Fruit fly (Drosophila melanogaster) whole organism, embryonic: ENCODE data around the gene CG4953.

Source experiments
- Adf1 ChIP-seq: fragments of 200-800 bp; sonication (Bioruptor generic); IDR thresholded peaks from 2 replicates; pipeline ENCODE4 v1.3.6; 2022; ENCODE audit warnings: missing biosample characterization, missing genetic modification characterization
- Atf-2 ChIP-seq: fragments of 200-800 bp; sonication (Bioruptor generic); optimal IDR thresholded peaks from 2 replicates; lab custom pipeline; 2016; ENCODE audit warnings: missing biosample characterization, missing genetic modification characterization
- Bdp1 ChIP-seq: fragments of 200-800 bp; sonication (Bioruptor generic); optimal IDR thresholded peaks from 3 replicates; lab custom pipeline; 2016; ENCODE audit warnings: missing biosample characterization, missing genetic modification characterization
- CG10267 ChIP-seq: fragments of 200-800 bp; sonication (Bioruptor generic); optimal IDR thresholded peaks from 2 replicates; lab custom pipeline; 2018; ENCODE audit warnings: missing biosample characterization, mild to moderate bottlenecking, missing genetic modification characterization, moderate library complexity
- CG11093 ChIP-seq: fragments of 200-800 bp; sonication (Bioruptor generic); IDR thresholded peaks from 3 replicates; pipeline ENCODE4 v1.3.6; 2022; ENCODE audit warnings: missing biosample characterization, missing genetic modification characterization
- CG12155 ChIP-seq: fragments of 200-800 bp; sonication (Bioruptor generic); optimal IDR thresholded peaks from 3 replicates; lab custom pipeline; 2016; ENCODE audit warnings: missing biosample characterization, missing genetic modification characterization
- CG12659 ChIP-seq: fragments of 200-800 bp; sonication (Bioruptor generic); optimal IDR thresholded peaks from 3 replicates; lab custom pipeline; 2017; ENCODE audit warnings: mild to moderate bottlenecking, missing biosample characterization, missing genetic modification reagents, missing genetic modification characterization
- CG13624 ChIP-seq: fragments of 200-800 bp; sonication (Bioruptor generic); optimal IDR thresholded peaks from 2 replicates; lab custom pipeline; 2016; ENCODE audit warnings: missing biosample characterization, missing genetic modification characterization
- CG14014 ChIP-seq: fragments of 200-800 bp; sonication (Bioruptor generic); IDR thresholded peaks from 2 replicates; pipeline ENCODE4 v1.3.6; 2022; ENCODE audit warnings: missing biosample characterization, missing genetic modification characterization
- CG15073 ChIP-seq: fragments of 200-800 bp; sonication (Bioruptor generic); optimal IDR thresholded peaks from 2 replicates; lab custom pipeline; 2016; ENCODE audit warnings: missing biosample characterization, missing genetic modification characterization
- CG17361 ChIP-seq: fragments of 200-800 bp; sonication (Bioruptor generic); IDR thresholded peaks from 3 replicates; pipeline ENCODE4 v1.3.6; 2022; ENCODE audit warnings: missing biosample characterization, missing genetic modification characterization
- CG18619 ChIP-seq: fragments of 200-800 bp; sonication (Bioruptor generic); optimal IDR thresholded peaks from 3 replicates; lab custom pipeline; 2017; ENCODE audit warnings: missing biosample characterization, mild to moderate bottlenecking, missing genetic modification characterization
- CG2202 ChIP-seq: fragments of 200-800 bp; sonication (Bioruptor generic); optimal IDR thresholded peaks from 2 replicates; lab custom pipeline; 2018; ENCODE audit warnings: missing biosample characterization, mild to moderate bottlenecking, missing genetic modification characterization
- CG30403 ChIP-seq: fragments of 200-800 bp; sonication (Bioruptor generic); optimal IDR thresholded peaks from 3 replicates; lab custom pipeline; 2016; ENCODE audit warnings: missing biosample characterization, missing genetic modification characterization
- CG30431 ChIP-seq: fragments of 200-800 bp; sonication (Bioruptor generic); optimal IDR thresholded peaks from 2 replicates; lab custom pipeline; 2017; ENCODE audit warnings: missing biosample characterization, missing genetic modification characterization
- CG3726 ChIP-seq: fragments of 200-800 bp; sonication (Bioruptor generic); IDR thresholded peaks from 3 replicates; pipeline ENCODE4, ENCODE4 v1.3.6; 2022; ENCODE audit warnings: missing biosample characterization, missing genetic modification characterization
- CG3838 ChIP-seq: fragments of 200-800 bp; sonication (Bioruptor generic); optimal IDR thresholded peaks from 3 replicates; lab custom pipeline; 2016; ENCODE audit warnings: missing biosample characterization, missing genetic modification characterization
- CG4328 ChIP-seq: fragments of 200-800 bp; sonication (Bioruptor generic); optimal IDR thresholded peaks from 3 replicates; lab custom pipeline; 2017; ENCODE audit warnings: missing biosample characterization, missing genetic modification reagents, missing genetic modification characterization
- CG4707 ChIP-seq: fragments of 200-800 bp; sonication (Bioruptor generic); optimal IDR thresholded peaks from 2 replicates; lab custom pipeline; 2018; ENCODE audit warnings: missing biosample characterization, mild to moderate bottlenecking, missing genetic modification characterization, moderate library complexity
- CG6683 ChIP-seq: fragments of 200-800 bp; sonication (Bioruptor generic); optimal IDR thresholded peaks from 2 replicates; lab custom pipeline; 2017; ENCODE audit warnings: missing biosample characterization, mild to moderate bottlenecking, missing genetic modification characterization, missing genetic modification reagents
- CG7987 ChIP-seq: fragments of 200-800 bp; sonication (Bioruptor generic); optimal IDR thresholded peaks from 2 replicates; lab custom pipeline; 2018; ENCODE audit warnings: missing biosample characterization, mild to moderate bottlenecking, missing genetic modification characterization, moderate library complexity
- CG8089 ChIP-seq: fragments of 200-800 bp; sonication (Bioruptor generic); optimal IDR thresholded peaks from 3 replicates; lab custom pipeline; 2016; ENCODE audit warnings: missing biosample characterization, missing genetic modification characterization
- H2.0 ChIP-seq: fragments of 200-800 bp; sonication (Bioruptor generic); IDR thresholded peaks from 2 replicates; pipeline ENCODE4 v1.3.6; 2022; ENCODE audit warnings: missing biosample characterization, missing genetic modification characterization
- HHEX ChIP-seq: fragments of 200-800 bp; sonication (Bioruptor generic); optimal IDR thresholded peaks from 3 replicates; lab custom pipeline; 2017; ENCODE audit warnings: missing biosample characterization, mild to moderate bottlenecking, missing genetic modification characterization, missing genetic modification reagents
- HLH4C ChIP-seq: fragments of 200-800 bp; sonication (Bioruptor generic); IDR thresholded peaks from 3 replicates; pipeline ENCODE4 v1.3.6; 2022; ENCODE audit warnings: missing biosample characterization, missing genetic modification characterization; ENCODE audit not compliant: partially characterized antibody
- HLHmδ ChIP-seq: fragments of 200-800 bp; sonication (Bioruptor generic); optimal IDR thresholded peaks from 2 replicates; lab custom pipeline; 2018; ENCODE audit warnings: missing biosample characterization, mild to moderate bottlenecking, missing genetic modification characterization, moderate library complexity
- HmgZ ChIP-seq: fragments of 200-800 bp; sonication (Bioruptor generic); optimal IDR thresholded peaks from 2 replicates; lab custom pipeline; 2018; ENCODE audit warnings: missing biosample characterization, mild to moderate bottlenecking, missing genetic modification characterization
- Hr51 ChIP-seq, 2 experiments: fragments of 200-800 bp; sonication (Bioruptor generic); optimal IDR thresholded peaks; 2 replicates in 1 of 2; 3 replicates in 1 of 2; lab custom pipeline; 2016 to 2018; ENCODE audit warnings: missing biosample characterization in 2 of 2, missing genetic modification characterization in 2 of 2, mild to moderate bottlenecking in 1 of 2, moderate library complexity in 1 of 2
- Jarid2 ChIP-seq: fragments of 200-800 bp; sonication (Bioruptor generic); optimal IDR thresholded peaks from 3 replicates; lab custom pipeline; 2017; ENCODE audit warnings: mild to moderate bottlenecking, missing biosample characterization, missing genetic modification reagents, missing genetic modification characterization
- Mad ChIP-seq: fragments of 200-800 bp; sonication (Bioruptor generic); optimal IDR thresholded peaks from 2 replicates; lab custom pipeline; 2016; ENCODE audit warnings: missing biosample characterization, missing genetic modification characterization
- Max ChIP-seq: fragments of 200-800 bp; sonication (Bioruptor generic); optimal IDR thresholded peaks from 2 replicates; lab custom pipeline; 2016; ENCODE audit warnings: missing biosample characterization, mild to moderate bottlenecking, missing genetic modification characterization
- Optix ChIP-seq: fragments of 200-800 bp; sonication (Bioruptor generic); IDR thresholded peaks from 3 replicates; pipeline ENCODE4 v1.3.6; 2022; ENCODE audit warnings: missing biosample characterization, missing genetic modification characterization
- Usf ChIP-seq: fragments of 200-800 bp; sonication (Bioruptor generic); optimal IDR thresholded peaks from 2 replicates; lab custom pipeline; 2017; ENCODE audit warnings: missing genotype, missing biosample characterization, missing genetic modification characterization
- Xbp1 ChIP-seq: fragments of 200-800 bp; sonication (Bioruptor generic); optimal IDR thresholded peaks from 3 replicates; lab custom pipeline; 2016; ENCODE audit warnings: missing biosample characterization, mild to moderate bottlenecking, missing genetic modification characterization
- br ChIP-seq: fragments of >200 bp; optimal IDR thresholded peaks from 2 replicates; lab custom pipeline; 2017
- chinmo ChIP-seq: fragments of 200-800 bp; sonication (Bioruptor generic); IDR thresholded peaks from 4 replicates; pipeline ENCODE4 v1.3.6; 2022; ENCODE audit warnings: missing biosample characterization, missing genetic modification characterization; ENCODE audit not compliant: partially characterized antibody
- crc ChIP-seq: fragments of 200-800 bp; sonication (Bioruptor generic); optimal IDR thresholded peaks from 2 replicates; lab custom pipeline; 2016; ENCODE audit warnings: missing biosample characterization, missing genetic modification characterization
- da ChIP-seq: fragments of 200-800 bp; sonication (Bioruptor generic); optimal IDR thresholded peaks from 2 replicates; lab custom pipeline; 2016; ENCODE audit warnings: missing biosample characterization, missing genetic modification characterization
- ewg ChIP-seq: fragments of 200-800 bp; sonication (Bioruptor generic); optimal IDR thresholded peaks from 3 replicates; lab custom pipeline; 2017; ENCODE audit warnings: mild to moderate bottlenecking, missing biosample characterization, missing genetic modification reagents, missing genetic modification characterization
- gcm ChIP-seq: fragments of 200-800 bp; sonication (Bioruptor generic); optimal IDR thresholded peaks from 2 replicates; lab custom pipeline; 2019; ENCODE audit warnings: missing biosample characterization, mild to moderate bottlenecking, missing genetic modification characterization, moderate library complexity
- inv ChIP-seq: fragments of 200-800 bp; sonication (Bioruptor generic); IDR thresholded peaks from 2 replicates; pipeline ENCODE4 v1.3.6; 2022; ENCODE audit warnings: missing biosample characterization, missing genetic modification characterization; ENCODE audit not compliant: partially characterized antibody
- kah ChIP-seq: fragments of 200-800 bp; sonication (Bioruptor generic); optimal IDR thresholded peaks from 2 replicates; lab custom pipeline; 2018; ENCODE audit warnings: missing biosample characterization, mild to moderate bottlenecking, missing genetic modification characterization
- lov ChIP-seq, 2 experiments: fragments of 200-800 bp in 1 of 2; fragments of >200 bp in 1 of 2; sonication (Bioruptor generic) in 1 of 2; IDR thresholded peaks in 1 of 2; optimal IDR thresholded peaks in 1 of 2; 2 replicates in 1 of 2; 3 replicates in 1 of 2; pipeline versions ENCODE4 v1.3.6 to Lab custom; 2017 to 2022; ENCODE audit warnings: missing biosample characterization in 1 of 2, missing genetic modification characterization in 1 of 2
- nerfin-1 ChIP-seq: fragments of 200-800 bp; sonication (Bioruptor generic); optimal IDR thresholded peaks from 3 replicates; lab custom pipeline; 2019; ENCODE audit warnings: missing biosample characterization, mild to moderate bottlenecking, missing genetic modification characterization, moderate library complexity
- pnt ChIP-seq: fragments of 200-800 bp; sonication (Bioruptor generic); optimal IDR thresholded peaks from 3 replicates; lab custom pipeline; 2016; ENCODE audit warnings: missing biosample characterization, missing genetic modification characterization
- pum ChIP-seq: fragments of 200-800 bp; sonication (Bioruptor generic); optimal IDR thresholded peaks from 2 replicates; lab custom pipeline; 2016; ENCODE audit warnings: missing biosample characterization, missing genetic modification characterization
- so ChIP-seq: fragments of 200-800 bp; sonication (Bioruptor generic); IDR thresholded peaks from 3 replicates; pipeline ENCODE4 v1.3.6; 2022; ENCODE audit warnings: missing biosample characterization, missing genetic modification characterization
- sr ChIP-seq: fragments of 200-800 bp; sonication (Bioruptor generic); IDR thresholded peaks from 3 replicates; pipeline ENCODE4 v1.3.6; 2022; ENCODE audit warnings: missing biosample characterization, missing genetic modification characterization
- toy ChIP-seq: fragments of 200-800 bp; sonication (Bioruptor generic); IDR thresholded peaks from 2 replicates; pipeline ENCODE4 v1.3.6; 2022; ENCODE audit warnings: missing biosample characterization, missing genetic modification characterization
- wdn ChIP-seq: fragments of 200-800 bp; sonication (Bioruptor generic); IDR thresholded peaks from 2 replicates; pipeline ENCODE4 v1.3.6; 2022; ENCODE audit warnings: missing biosample characterization, missing genetic modification characterization
- zf30C ChIP-seq: fragments of 200-800 bp; sonication (Bioruptor generic); optimal IDR thresholded peaks from 3 replicates; lab custom pipeline; 2018; ENCODE audit warnings: missing biosample characterization, mild to moderate bottlenecking, missing genetic modification characterization

CG4953 gene

DNA sequence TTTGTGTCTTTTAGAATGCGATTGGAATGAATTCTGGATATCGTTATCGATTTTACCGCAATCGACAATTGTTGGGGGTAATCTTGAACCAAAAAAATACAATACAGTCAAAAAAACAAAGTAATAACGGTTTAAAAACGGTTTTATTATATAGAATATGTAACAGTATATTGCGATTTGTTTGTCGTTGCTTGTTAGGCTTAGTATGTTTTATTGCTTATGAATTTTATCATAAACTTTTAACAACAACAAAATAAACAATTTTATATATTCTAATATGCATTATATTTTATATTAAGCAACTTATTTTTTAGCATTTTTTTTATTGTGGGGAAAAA, 33.3 kb downstream of the CG4953 start, which contains the start of gene CYLD (continued):
- peak; percentile 37 for TF ChIP-seq nerfin-1
- TF ChIP-seq CG12155 (GFP tag; lab: Kevin White, UChicago), result peak; percentile 41
- no peak for TF ChIP-seq CG7987
- TF ChIP-seq CG30431, result no peak
- TF ChIP-seq CG12659, result peak; percentile 67
- TF ChIP-seq HmgZ (tag; lab: Kevin White, UChicago), result peak; percentile 42
- TF ChIP-seq CG10267, result peak; percentile 77
- no peak for TF ChIP-seq Usf (GFP tag; lab: Kevin White, UChicago)
- no peak for TF ChIP-seq CG15073
- peak; percentile 44 for TF ChIP-seq CG13624 (GFP tag; lab: Kevin White, UChicago)
- no peak for TF ChIP-seq pum (GFP tag; lab: Kevin White, UChicago)
- no peak; the same call in 1 of the 3 replicates for TF ChIP-seq HLH4C (GFP tag; lab: Robert Waterston, UW)
- TF ChIP-seq da (GFP tag; lab: Kevin White, UChicago), result no peak
- peak; percentile 57 for TF ChIP-seq CG6683 (GFP tag; lab: Kevin White, UChicago)
- peak; percentile 77 for TF ChIP-seq Xbp1 (GFP tag; lab: Kevin White, UChicago)
- no peak for TF ChIP-seq CG8089
- no peak for TF ChIP-seq chinmo (GFP tag; lab: Robert Waterston, UW)
- peak; percentile 66 for TF ChIP-seq H2.0
- no peak for TF ChIP-seq ewg
- no peak for TF ChIP-seq br (lab: Kevin White, UChicago)
- peak; percentile 75; the same call in 2 of the 3 replicates for TF ChIP-seq CG17361 (GFP tag; lab: Robert Waterston, UW)
- TF ChIP-seq CG14014, result peak; percentile 76; the same call in 1 of the 2 replicates
- TF ChIP-seq toy (GFP tag; lab: Robert Waterston, UW), result no peak
- TF ChIP-seq Optix (GFP tag; lab: Robert Waterston, UW), result no peak
- TF ChIP-seq Jarid2 (GFP tag; lab: Kevin White, UChicago), result no peak
- peak; percentile 46 for TF ChIP-seq CG2202 (tag; lab: Kevin White, UChicago)
- TF ChIP-seq crc (GFP tag; lab: Kevin White, UChicago), result no peak
- TF ChIP-seq CG18619 (GFP tag; lab: Kevin White, UChicago), result peak; percentile 35
- TF ChIP-seq gcm (GFP tag; lab: Kevin White, UChicago), result peak; percentile 73
- no peak for TF ChIP-seq CG4328 (GFP tag; lab: Kevin White, UChicago)
- TF ChIP-seq kah (GFP tag; lab: Kevin White, UChicago), result no peak
- TF ChIP-seq CG3838 (GFP tag; lab: Kevin White, UChicago), result peak; percentile 35
- TF ChIP-seq inv (GFP tag; lab: Robert Waterston, UW), result no peak
- TF ChIP-seq CG30403 (GFP tag; lab: Kevin White, UChicago), result peak; percentile 80
- no peak for TF ChIP-seq CG11093
- peak; percentile 33 for TF ChIP-seq HHEX
- TF ChIP-seq so (GFP tag; lab: Robert Waterston, UW), result no peak
- no peak for TF ChIP-seq CG3726 (GFP tag; lab: Robert Waterston, UW)
- peak; percentile 2 for TF ChIP-seq pnt
- no peak for TF ChIP-seq sr (GFP tag; lab: Robert Waterston, UW)
- no peak for TF ChIP-seq Bdp1 (GFP tag; lab: Kevin White, UChicago)
- TF ChIP-seq HLHmδ, result no peak
- TF ChIP-seq Atf-2 (GFP tag; lab: Kevin White, UChicago), result no peak
- peak; percentile 9 for TF ChIP-seq CG4707
- TF ChIP-seq zf30C (GFP tag; lab: Kevin White, UChicago), result peak; percentile 86
- peak; percentile 29 for TF ChIP-seq Max (GFP tag; lab: Kevin White, UChicago)
- TF ChIP-seq Adf1 (GFP tag; lab: Robert Waterston, UW), result peak; percentile 40; the same call in 1 of the 2 replicates
- TF ChIP-seq wdn, result peak; percentile 36; the same call in 1 of the 2 replicates
- TF ChIP-seq Hr51 (GFP tag; optimal IDR thresholded peaks at IDR 0.05; lab: Kevin White, UChicago), result peak in 1 of 2 experiments; percentile 81
- TF ChIP-seq Mad (GFP tag; lab: Kevin White, UChicago), result no peak
- TF ChIP-seq lov (optimal IDR thresholded peaks at IDR 0.05; lab: Kevin White, UChicago), result no peak
- TF ChIP-seq lov (GFP tag; IDR thresholded peaks at IDR 0.05; lab: Robert Waterston, UW), result no peak; the same call in 2 of the 3 replicates
